Worm (Caenorhabditis elegans) whole organism, L4 larva: ENCODE data around the gene F53F8.4.

ENCODE experiments used
- F26F4.8 ChIP-seq: fragments of 200-800 bp; sonication (Bioruptor generic); conservative IDR thresholded peaks from 2 replicates; pipeline ENCODE4 v1.3.6; 2022; ENCODE audit warnings: missing genetic modification characterization, missing compliant biosample characterization
- nhr-25 ChIP-seq: sonication (generic microtip); optimal IDR thresholded peaks from 2 replicates; lab custom pipeline; 2017; ENCODE audit warnings: missing genetic modification characterization, mild to moderate bottlenecking, missing compliant biosample characterization, antibody characterized with exemption, moderate library complexity, borderline replicate concordance; ENCODE audit not compliant: insufficient read depth

DNA sequence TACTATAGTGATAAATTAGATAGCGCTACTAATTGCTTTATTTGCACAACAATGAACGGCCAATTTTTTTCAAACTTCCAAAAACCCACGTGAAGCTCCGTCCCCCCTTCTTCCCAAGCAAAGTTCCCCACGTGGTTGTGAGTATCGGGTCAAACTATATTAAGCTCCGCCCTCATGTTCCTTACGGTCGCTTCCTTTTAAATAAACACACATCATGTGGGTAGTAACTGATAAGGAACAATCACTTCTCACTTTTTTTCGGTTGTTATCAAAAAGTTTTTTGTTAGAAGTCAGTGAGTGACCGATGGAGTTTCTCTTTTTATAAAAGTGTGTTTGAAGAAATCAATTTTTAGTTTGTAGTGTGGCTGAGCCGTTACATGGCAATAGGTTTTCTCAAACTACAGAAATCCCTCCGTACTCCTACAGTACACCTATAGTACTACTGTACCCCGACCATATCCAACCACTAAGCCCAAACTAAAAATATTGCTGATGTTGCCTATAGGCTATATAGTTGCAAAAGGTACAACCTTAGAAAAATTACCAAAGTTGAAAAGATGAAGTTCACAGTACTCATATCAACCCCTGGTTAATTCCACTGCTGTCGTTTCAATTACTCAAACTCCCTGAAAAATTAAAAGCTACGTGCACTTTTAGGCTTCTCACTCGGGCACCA lies 21.0 kb upstream of the F53F8.4 start:
- TF ChIP-seq nhr-25 (no peak), F26F4.8 (GFP tag; lab: Robert Waterston, UW) (no peak)
